Worm (Caenorhabditis elegans) whole organism, L4 larva: ENCODE measurements around the gene set-25.

ENCODE experiments used
- D1046.2 ChIP-seq: fragments of 200-800 bp; sonication (Bioruptor generic); IDR thresholded peaks from 2 replicates; pipeline ENCODE4 v1.3.6; 2022; ENCODE audit warnings: missing genetic modification characterization, missing compliant biosample characterization
- F37D6.2 ChIP-seq: sonication (generic microtip); optimal IDR thresholded peaks from 2 replicates; lab custom pipeline; 2016; ENCODE audit warnings: mild to moderate bottlenecking, missing genetic modification characterization, missing compliant biosample characterization
- F49E8.2 ChIP-seq: sonication (generic microtip); optimal IDR thresholded peaks from 2 replicates; lab custom pipeline; 2016; ENCODE audit warnings: missing compliant biosample characterization, mild to moderate bottlenecking, missing genetic modification characterization, borderline replicate concordance
- R02D3.7 ChIP-seq: fragments of 150-350 bp; sonication (generic microtip); optimal IDR thresholded peaks from 3 replicates; lab custom pipeline; 2014; ENCODE audit warnings: missing biosample characterization, missing genetic modification characterization
- Y105C5A.15 ChIP-seq: fragments of 200-800 bp; sonication (Bioruptor generic); IDR thresholded peaks from 2 replicates; pipeline ENCODE4 v1.3.6; 2022; ENCODE audit warnings: missing genetic modification characterization, missing compliant biosample characterization
- ZK337.2 ChIP-seq: fragments of 200-800 bp; sonication (Bioruptor generic); IDR thresholded peaks from 2 replicates; pipeline ENCODE4 v1.3.6; 2022; ENCODE audit warnings: missing genetic modification reagents, missing genetic modification characterization, missing compliant biosample characterization
- ZK546.5 ChIP-seq, 2 experiments: sonication (generic microtip); optimal IDR thresholded peaks; 2 replicates each; lab custom pipeline; 2017; ENCODE audit warnings: missing biosample characterization in 2 of 2, missing genetic modification characterization in 2 of 2
- ama-1 ChIP-seq: fragments of 150-350 bp; optimal IDR thresholded peaks from 2 replicates; lab custom pipeline; 2014; ENCODE audit warnings: inconsistent platforms, mixed read lengths
- arid-1 ChIP-seq: fragments of 200-800 bp; sonication (Bioruptor generic); conservative IDR thresholded peaks from 2 replicates; pipeline ENCODE4 v1.3.6; 2022; ENCODE audit warnings: missing genetic modification reagents, missing genetic modification characterization, missing compliant biosample characterization
- attf-4 ChIP-seq: sonication (generic microtip); optimal IDR thresholded peaks from 3 replicates; lab custom pipeline; 2017; ENCODE audit warnings: missing biosample characterization, missing genetic modification characterization
- ceh-20 ChIP-seq: fragments of 200-800 bp; sonication (Bioruptor generic); IDR thresholded peaks from 2 replicates; pipeline ENCODE4 v1.3.6; 2022; ENCODE audit warnings: missing genetic modification reagents, missing genetic modification characterization, missing compliant biosample characterization
- ceh-32 ChIP-seq: sonication (generic microtip); optimal IDR thresholded peaks from 2 replicates; lab custom pipeline; 2016; ENCODE audit warnings: mild to moderate bottlenecking, missing genetic modification characterization, missing compliant biosample characterization; ENCODE audit not compliant: poor library complexity
- ceh-44 ChIP-seq: fragments of 200-800 bp; sonication (Bioruptor generic); IDR thresholded peaks from 2 replicates; pipeline ENCODE4 v1.3.6; 2022; ENCODE audit warnings: missing genetic modification reagents, missing genetic modification characterization, missing compliant biosample characterization
- ceh-82 ChIP-seq: sonication (generic microtip); optimal IDR thresholded peaks from 2 replicates; lab custom pipeline; 2017; ENCODE audit warnings: missing biosample characterization, missing genetic modification characterization
- ctbp-1 ChIP-seq: fragments of 200-800 bp; sonication (Bioruptor generic); IDR thresholded peaks from 2 replicates; pipeline ENCODE4 v1.3.6; 2022; ENCODE audit warnings: missing genetic modification reagents, missing genetic modification characterization, missing compliant biosample characterization
- daf-16 ChIP-seq, 3 experiments: sonication (generic microtip); optimal IDR thresholded peaks; 2 replicates each; lab custom pipeline; 2016 to 2017; ENCODE audit warnings: missing genetic modification characterization in 3 of 3, missing genetic modification reagents in 3 of 3, mild to moderate bottlenecking in 2 of 3, missing compliant biosample characterization in 2 of 3, missing biosample characterization in 1 of 3, moderate library complexity in 1 of 3
- dmd-6 ChIP-seq: fragments of 200-800 bp; sonication (Bioruptor generic); IDR thresholded peaks from 2 replicates; pipeline ENCODE4 v1.3.6; 2022; ENCODE audit warnings: missing genetic modification reagents, missing genetic modification characterization, missing compliant biosample characterization
- dmd-9 ChIP-seq: fragments of 200-800 bp; sonication (Bioruptor generic); IDR thresholded peaks from 2 replicates; pipeline ENCODE4 v1.3.6; 2022; ENCODE audit warnings: missing genetic modification reagents, missing genetic modification characterization, missing compliant biosample characterization
- dpl-1 ChIP-seq: fragments of 150-350 bp; optimal IDR thresholded peaks from 2 replicates; lab custom pipeline; 2014; ENCODE audit warnings: missing biosample characterization, missing genetic modification reagents, missing genetic modification characterization
- fkh-10 ChIP-seq: fragments of 150-350 bp; optimal IDR thresholded peaks from 2 replicates; lab custom pipeline; 2014; ENCODE audit warnings: missing biosample characterization, missing genetic modification reagents, missing genetic modification characterization
- fos-1 ChIP-seq: fragments of 150-350 bp; optimal IDR thresholded peaks from 2 replicates; lab custom pipeline; 2014; ENCODE audit warnings: missing biosample characterization, missing genetic modification characterization
- hlh-30 ChIP-seq: sonication (generic microtip); optimal IDR thresholded peaks from 2 replicates; lab custom pipeline; 2017; ENCODE audit warnings: antibody characterized with exemption, mild to moderate bottlenecking, missing genetic modification characterization, missing compliant biosample characterization; ENCODE audit not compliant: insufficient read depth
- hmg-1.1 ChIP-seq: fragments of 200-800 bp; sonication (Bioruptor generic); IDR thresholded peaks from 2 replicates; pipeline ENCODE4 v1.3.6; 2022; ENCODE audit warnings: missing genetic modification reagents, missing genetic modification characterization, missing compliant biosample characterization
- jun-1 ChIP-seq: fragments of 150-350 bp; optimal IDR thresholded peaks from 2 replicates; lab custom pipeline; 2014; ENCODE audit warnings: missing biosample characterization, missing genetic modification reagents, missing genetic modification characterization
- lim-7 ChIP-seq: fragments of 200-800 bp; sonication (Bioruptor generic); IDR thresholded peaks from 2 replicates; pipeline ENCODE4 v1.3.6; 2022; ENCODE audit warnings: missing genetic modification characterization, missing compliant biosample characterization
- lin-13 ChIP-seq: fragments of 150-350 bp; optimal IDR thresholded peaks from 2 replicates; lab custom pipeline; 2014; ENCODE audit warnings: missing biosample characterization, missing genetic modification reagents, missing genetic modification characterization
- lin-29 ChIP-seq: fragments of 200-800 bp; sonication (Bioruptor generic); IDR thresholded peaks from 2 replicates; pipeline ENCODE4 v1.3.6; 2022; ENCODE audit warnings: missing genetic modification reagents, missing genetic modification characterization, missing compliant biosample characterization
- lin-38 ChIP-seq: fragments of 200-800 bp; sonication (Bioruptor generic); IDR thresholded peaks from 2 replicates; pipeline ENCODE4 v1.3.6; 2022; ENCODE audit warnings: missing genetic modification reagents, missing genetic modification characterization, missing compliant biosample characterization
- lsy-2 ChIP-seq, 2 experiments: fragments of 150-350 bp in 1 of 2; sonication (generic microtip) in 1 of 2; optimal IDR thresholded peaks; 2 replicates each; lab custom pipeline; 2014 to 2017; ENCODE audit warnings: missing biosample characterization in 2 of 2, missing genetic modification characterization in 2 of 2
- mdl-1 ChIP-seq, 2 experiments: fragments of 150-350 bp in 1 of 2; sonication (generic microtip) in 1 of 2; optimal IDR thresholded peaks; 2 replicates each; lab custom pipeline; 2014 to 2017; ENCODE audit warnings: missing biosample characterization in 2 of 2, missing genetic modification characterization in 2 of 2
- mep-1 ChIP-seq: fragments of 150-350 bp; sonication (generic microtip); optimal IDR thresholded peaks from 3 replicates; lab custom pipeline; 2014; ENCODE audit warnings: missing biosample characterization, missing genetic modification characterization
- mes-2 ChIP-seq: sonication (generic microtip); optimal IDR thresholded peaks from 2 replicates; lab custom pipeline; 2016; ENCODE audit warnings: missing genotype, mild to moderate bottlenecking, missing genetic modification characterization, missing compliant biosample characterization; ENCODE audit not compliant: poor library complexity, severe bottlenecking
- mxl-2 ChIP-seq: fragments of 200-800 bp; sonication (Bioruptor generic); conservative IDR thresholded peaks from 2 replicates; pipeline ENCODE4 v1.3.6; 2022; ENCODE audit warnings: missing genetic modification reagents, missing genetic modification characterization, missing compliant biosample characterization
- nhr-237 ChIP-seq: sonication (generic microtip); optimal IDR thresholded peaks from 2 replicates; lab custom pipeline; 2017; ENCODE audit warnings: missing biosample characterization, missing genetic modification characterization
- nhr-25 ChIP-seq: sonication (generic microtip); optimal IDR thresholded peaks from 2 replicates; lab custom pipeline; 2017; ENCODE audit warnings: missing genetic modification characterization, mild to moderate bottlenecking, missing compliant biosample characterization, antibody characterized with exemption, moderate library complexity, borderline replicate concordance; ENCODE audit not compliant: insufficient read depth
- nhr-28 ChIP-seq: fragments of 150-350 bp; optimal IDR thresholded peaks from 2 replicates; lab custom pipeline; 2014; ENCODE audit warnings: missing biosample characterization, missing genetic modification characterization
- nhr-42 ChIP-seq: fragments of 200-800 bp; sonication (Bioruptor generic); IDR thresholded peaks from 2 replicates; pipeline ENCODE4 v1.3.6; 2022; ENCODE audit warnings: missing genetic modification characterization, missing compliant biosample characterization
- pha-4 ChIP-seq, 2 experiments: fragments of 150-350 bp in 1 of 2; fragments of 200-800 bp in 1 of 2; sonication (Bioruptor generic) in 1 of 2; IDR thresholded peaks in 1 of 2; optimal IDR thresholded peaks in 1 of 2; 2 replicates each; pipeline versions ENCODE4 v1.3.6 to Lab custom; 2014 to 2022; ENCODE audit warnings: missing genetic modification characterization in 2 of 2, missing genetic modification reagents in 2 of 2, missing biosample characterization in 1 of 2, missing compliant biosample characterization in 1 of 2
- saeg-2 ChIP-seq: fragments of 200-800 bp; sonication (Bioruptor generic); IDR thresholded peaks from 2 replicates; pipeline ENCODE4 v1.3.6; 2022; ENCODE audit warnings: missing genetic modification reagents, missing genetic modification characterization, missing compliant biosample characterization
- skn-1 ChIP-seq: fragments of 150-350 bp; optimal IDR thresholded peaks from 2 replicates; lab custom pipeline; 2014; ENCODE audit warnings: missing biosample characterization, missing genetic modification characterization
- unc-39 ChIP-seq: sonication (generic microtip); optimal IDR thresholded peaks from 2 replicates; lab custom pipeline; 2017; ENCODE audit warnings: missing biosample characterization, missing genetic modification characterization
- vab-7 ChIP-seq: fragments of 200-800 bp; sonication (Bioruptor generic); IDR thresholded peaks from 2 replicates; pipeline ENCODE4 v1.3.6; 2022; ENCODE audit warnings: missing genetic modification reagents, missing genetic modification characterization, missing compliant biosample characterization
- zag-1 ChIP-seq: fragments of 150-350 bp; optimal IDR thresholded peaks from 2 replicates; lab custom pipeline; 2014; ENCODE audit warnings: missing biosample characterization, missing genetic modification characterization
- zfp-2 ChIP-seq: sonication (generic microtip); optimal IDR thresholded peaks from 2 replicates; lab custom pipeline; 2016; ENCODE audit warnings: mild to moderate bottlenecking, missing genetic modification characterization, missing compliant biosample characterization
- zfp-3 ChIP-seq: fragments of 200-800 bp; sonication (Bioruptor generic); conservative IDR thresholded peaks from 2 replicates; pipeline ENCODE4 v1.3.6; 2022; ENCODE audit warnings: missing genetic modification reagents, missing genetic modification characterization, missing compliant biosample characterization
- zip-11 ChIP-seq: fragments of 200-800 bp; sonication (Bioruptor generic); IDR thresholded peaks from 2 replicates; pipeline ENCODE4 v1.3.6; 2022; ENCODE audit warnings: missing genetic modification characterization, missing compliant biosample characterization
- zip-2 ChIP-seq: fragments of 150-350 bp; optimal IDR thresholded peaks from 2 replicates; lab custom pipeline; 2014; ENCODE audit warnings: missing biosample characterization, missing genetic modification characterization
- ztf-11 ChIP-seq: fragments of 150-350 bp; optimal IDR thresholded peaks from 2 replicates; lab custom pipeline; 2014; ENCODE audit warnings: missing biosample characterization, missing genetic modification characterization

The set-25 gene

ce11 chrIII:13258163-13258562 lies 34.7 kb downstream of the set-25 start:
- TF ChIP-seq F49E8.2 (no peak), ceh-20 (GFP tag; lab: Robert Waterston, UW) (no peak), ceh-82 (tag; lab: Kevin White, UChicago) (no peak), fkh-10 (GFP tag; lab: Kevin White, UChicago) (peak; percentile 24), Y105C5A.15 (GFP tag; lab: Robert Waterston, UW) (no peak), saeg-2 (no peak), skn-1 (tag; lab: Kevin White, UChicago) (no peak), nhr-237 (tag; lab: Kevin White, UChicago) (no peak), nhr-42 (no peak), attf-4 (no peak), zfp-2 (tag; lab: Kevin White, UChicago) (no peak), hmg-1.1 (0 out of 2 replicates have a peak, but pooled peaks have one; percentile 9), D1046.2 (GFP tag; lab: Robert Waterston, UW) (no peak), ceh-32 (tag; lab: Kevin White, UChicago) (no peak), lsy-2 (tag; optimal IDR thresholded peaks at IDR 0.05; lab: Kevin White, UChicago) (peak in 1 of 2 experiments; percentile 48), mdl-1 (tag; optimal IDR thresholded peaks at IDR 0.05; lab: Kevin White, UChicago) (peak in 1 of 2 experiments; percentile 30), F37D6.2 (tag; lab: Kevin White, UChicago) (no peak), hlh-30 (tag; lab: Kevin White, UChicago) (peak; percentile 20), fos-1 (tag; lab: Kevin White, UChicago) (no peak), dpl-1 (GFP tag; lab: Kevin White, UChicago) (peak; percentile 18), dmd-9 (GFP tag; lab: Robert Waterston, UW) (no peak), zfp-3 (GFP tag; lab: Robert Waterston, UW) (no peak), mep-1 (tag; lab: Kevin White, UChicago) (peak; percentile 14)

DNA sequence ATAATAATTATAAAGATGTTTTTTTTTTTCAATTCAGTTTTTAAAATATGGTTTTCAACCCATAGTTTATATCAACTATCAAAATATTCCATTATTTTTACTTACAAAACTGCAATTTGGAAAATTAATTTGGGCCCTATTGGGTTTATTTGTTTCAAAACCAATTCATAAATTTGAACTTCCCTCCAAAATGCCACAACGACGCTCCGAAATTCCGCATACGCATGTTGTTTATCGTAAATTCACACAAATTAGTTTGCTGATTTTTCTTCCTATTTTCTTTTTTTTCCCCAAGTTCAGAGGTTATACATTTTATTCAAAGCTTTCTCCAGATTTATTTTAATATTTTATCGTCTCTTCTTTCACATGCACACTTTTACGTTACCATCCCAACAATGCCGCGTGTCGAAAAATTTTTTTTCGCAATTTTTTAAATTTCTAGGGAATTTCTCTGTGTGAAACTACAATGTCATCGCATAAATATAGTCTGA lies 36.4 kb downstream of the set-25 start, which contains the start of gene F56A8.3:
Gene F56A8.3, plus strand, starts transcription at position 441 of the 491 bp plus-strand sequence.
- TF ChIP-seq ZK337.2 (GFP tag; lab: Robert Waterston, UW) (no peak), daf-16 (GFP tag; optimal IDR thresholded peaks at IDR 0.05; lab: Kevin White, UChicago) (no peak), daf-16 (tag; optimal IDR thresholded peaks at IDR 0.05; lab: Kevin White, UChicago) (peak; percentile 21), lin-29 (GFP tag; lab: Robert Waterston, UW) (no peak), mes-2 (peak; percentile 85), nhr-25 (tag; lab: Kevin White, UChicago) (peak; percentile 51), dpl-1 (GFP tag; lab: Kevin White, UChicago) (peak; percentile 98), lin-38 (GFP tag; lab: Robert Waterston, UW) (no peak; the same call in 1 of the 2 replicates), unc-39 (tag; lab: Kevin White, UChicago) (no peak), arid-1 (GFP tag; lab: Robert Waterston, UW) (no peak), dmd-6 (GFP tag; lab: Robert Waterston, UW) (peak; percentile 18; the same call in 1 of the 2 replicates), ztf-11 (tag; lab: Kevin White, UChicago) (no peak), R02D3.7 (tag; lab: Kevin White, UChicago) (peak; percentile 86), hlh-30 (tag; lab: Kevin White, UChicago) (peak; percentile 53), pha-4 (GFP tag; IDR thresholded peaks at IDR 0.05; lab: Robert Waterston, UW) (peak; percentile 8; the same call in 1 of the 2 replicates), pha-4 (tag; optimal IDR thresholded peaks at IDR 0.05; lab: Kevin White, UChicago) (no peak), vab-7 (GFP tag; lab: Robert Waterston, UW) (no peak), ZK546.5 (tag; optimal IDR thresholded peaks at IDR 0.05; lab: Kevin White, UChicago) (no peak), nhr-237 (tag; lab: Kevin White, UChicago) (no peak), jun-1 (tag; lab: Kevin White, UChicago) (peak; percentile 4), ama-1 (lab: Kevin White, UChicago) (no peak), ctbp-1 (0 out of 2 replicates have a peak, but pooled peaks have one; percentile 31), ceh-44 (GFP tag; lab: Robert Waterston, UW) (no peak), F49E8.2 (no peak), mxl-2 (no peak), zip-11 (GFP tag; lab: Robert Waterston, UW) (no peak), lim-7 (GFP tag; lab: Robert Waterston, UW) (no peak), nhr-42 (no peak), nhr-28 (tag; lab: Kevin White, UChicago) (peak; percentile 38), zip-2 (no peak), lin-13 (GFP tag; lab: Kevin White, UChicago) (peak; percentile 43), zag-1 (no peak)
